Fruit fly (Drosophila melanogaster): ENCODE measurements around the gene Dic1.

DNA sequence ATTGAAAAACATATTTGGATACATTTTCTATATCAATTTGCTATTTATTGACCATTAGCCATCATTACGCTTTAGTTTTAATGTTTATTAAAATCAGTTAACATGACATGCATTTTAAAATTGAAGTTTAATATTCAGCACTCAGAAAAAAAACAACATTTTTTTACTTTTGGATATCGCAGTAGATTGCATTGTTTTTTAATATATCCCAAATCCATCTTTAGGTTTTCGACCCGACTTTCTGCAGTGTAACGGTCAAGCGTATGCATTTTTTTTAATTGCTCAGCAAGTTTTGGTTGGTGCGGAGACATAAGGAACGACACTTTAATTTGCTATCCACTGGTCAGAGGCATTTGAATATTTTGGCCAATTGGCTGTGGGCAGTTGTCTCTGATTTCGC is 48.0 kb downstream of the Dic1 start:
- TF ChIP-seq Ets98B (GFP tag; IDR thresholded peaks at IDR 0.05) (peak; percentile 32), CG13204 (GFP tag; optimal IDR thresholded peaks at IDR 0.05) (no peak), CG12605 (GFP tag; IDR thresholded peaks at IDR 0.05) (no peak)
